Fruit fly (Drosophila melanogaster) whole organism, embryonic: ENCODE data around the gene CG14326.

Source experiments
- Abd-B ChIP-seq: fragments of 200-800 bp; sonication (Bioruptor generic); optimal IDR thresholded peaks from 2 replicates; lab custom pipeline; 2018; ENCODE audit warnings: missing biosample characterization, mild to moderate bottlenecking, missing genetic modification characterization, moderate library complexity
- B-H1 ChIP-seq: fragments of 200-800 bp; sonication (Bioruptor generic); IDR thresholded peaks from 3 replicates; pipeline ENCODE4 v1.3.6; 2022; ENCODE audit warnings: missing biosample characterization, missing genetic modification characterization
- CG12744 ChIP-seq: fragments of 200-800 bp; sonication (Bioruptor generic); optimal IDR thresholded peaks from 2 replicates; lab custom pipeline; 2016; ENCODE audit warnings: missing biosample characterization, missing genetic modification characterization
- CG3726 ChIP-seq: fragments of 200-800 bp; sonication (Bioruptor generic); IDR thresholded peaks from 3 replicates; pipeline ENCODE4, ENCODE4 v1.3.6; 2022; ENCODE audit warnings: missing biosample characterization, missing genetic modification characterization
- H2.0 ChIP-seq: fragments of 200-800 bp; sonication (Bioruptor generic); IDR thresholded peaks from 2 replicates; pipeline ENCODE4 v1.3.6; 2022; ENCODE audit warnings: missing biosample characterization, missing genetic modification characterization
- esg ChIP-seq: fragments of 200-800 bp; sonication (Bioruptor generic); conservative IDR thresholded peaks from 2 replicates; pipeline ENCODE4 v1.3.6; 2022; ENCODE audit warnings: missing biosample characterization, missing genetic modification characterization

DNA sequence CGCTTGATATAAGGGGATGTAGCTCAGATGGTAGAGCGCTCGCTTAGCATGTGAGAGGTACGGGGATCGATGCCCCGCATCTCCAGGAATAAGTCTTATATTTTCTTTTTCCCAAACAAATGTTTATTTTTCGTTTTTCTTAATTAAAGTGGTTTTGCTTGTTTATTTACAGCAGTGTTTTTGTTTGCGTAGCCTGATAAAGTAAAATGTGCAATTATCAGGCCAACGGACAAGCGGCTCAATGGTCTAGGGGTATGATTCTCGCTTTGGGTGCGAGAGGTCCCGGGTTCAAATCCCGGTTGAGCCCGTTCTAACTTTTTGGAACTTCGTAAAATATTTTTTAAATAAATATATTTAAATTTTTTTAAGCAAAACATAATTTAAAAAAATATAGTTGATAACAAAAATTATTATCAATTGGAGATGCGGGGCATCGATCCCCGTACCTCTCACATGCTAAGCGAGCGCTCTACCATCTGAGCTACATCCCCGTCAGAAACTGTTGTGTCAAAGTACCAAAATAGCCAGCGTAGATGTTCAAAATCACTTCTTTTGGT, 904 bp downstream of the CG14326 start:
- TF ChIP-seq CG3726 (GFP tag; lab: Robert Waterston, UW) (no peak), Abd-B (GFP tag; lab: Kevin White, UChicago) (no peak), CG12744 (GFP tag; lab: Kevin White, UChicago) (no peak), esg (GFP tag; lab: Robert Waterston, UW) (no peak), H2.0 (no peak), B-H1 (GFP tag; lab: Robert Waterston, UW) (no peak; the same call in 2 of the 3 replicates)
